In the genomic region with DNA sequence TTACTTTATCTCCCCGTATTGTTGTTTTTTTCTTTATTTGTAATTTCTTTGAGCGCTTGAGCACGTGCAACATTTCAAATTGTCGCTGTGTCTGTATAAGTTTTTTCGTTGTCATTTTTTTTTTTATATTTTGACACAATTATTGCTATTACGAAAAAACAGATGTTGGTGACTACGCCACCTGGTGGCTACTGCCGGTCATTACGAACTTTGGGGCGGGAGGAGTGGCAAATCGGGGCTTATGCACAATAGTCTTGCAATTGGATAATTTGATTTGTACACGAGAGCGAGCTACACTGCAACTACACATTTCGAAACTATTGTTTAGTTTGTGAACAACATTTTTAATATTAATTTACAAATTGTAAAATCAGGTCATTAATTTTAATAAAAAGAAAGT, we compare ENCODE assay signal across 4 fruit fly cellular contexts.
TF ChIP-seq lines count a peak whose summit lies in the region.

No protein-coding gene starts in this region.

- peak; percentile 44 to 62 for TF ChIP-seq CTCF in S2 (optimal IDR thresholded peaks at IDR 0.05; lab: Kevin White, UChicago)
- peak; percentile 73 for TF ChIP-seq CTCF in whole organism, embryonic (GFP tag; optimal IDR thresholded peaks at IDR 0.05; lab: Kevin White, UChicago)

TF ChIP-seq in whole organism, embryonic, 481 proteins besides CTCF, POLR2A, EP300 and RAD21:
- TF ChIP-seq Fer3 (tag; optimal IDR thresholded peaks at IDR 0.05; lab: Kevin White, UChicago): no peak
- peak; percentile 18 for TF ChIP-seq Sox102F (GFP tag; optimal IDR thresholded peaks at IDR 0.05; lab: Kevin White, UChicago)
- no peak for TF ChIP-seq Ptx1 (GFP tag; IDR thresholded peaks at IDR 0.05; lab: Robert Waterston, UW)
- TF ChIP-seq ind (GFP tag; optimal IDR thresholded peaks at IDR 0.05; lab: Kevin White, UChicago): no peak
- TF ChIP-seq CG11696 (GFP tag; IDR thresholded peaks at IDR 0.05; lab: Robert Waterston, UW): no peak
- TF ChIP-seq Oli (tag; optimal IDR thresholded peaks at IDR 0.05; lab: Kevin White, UChicago): no peak
- TF ChIP-seq gem (tag; optimal IDR thresholded peaks at IDR 0.05; lab: Kevin White, UChicago): peak; percentile 6
- TF ChIP-seq Myb (GFP tag; optimal IDR thresholded peaks at IDR 0.05; lab: Kevin White, UChicago): no peak
- no peak for TF ChIP-seq her (GFP tag; optimal IDR thresholded peaks at IDR 0.05; lab: Kevin White, UChicago)
- no peak for TF ChIP-seq pzg (GFP tag; optimal IDR thresholded peaks at IDR 0.05; lab: Kevin White, UChicago)
- no peak for TF ChIP-seq HLHmδ (GFP tag; optimal IDR thresholded peaks at IDR 0.05; lab: Kevin White, UChicago)
- TF ChIP-seq org-1 (GFP tag; optimal IDR thresholded peaks at IDR 0.05; lab: Kevin White, UChicago): no peak

TF ChIP-seq in whole organism, prepupa, 60 proteins besides CTCF, POLR2A, EP300 and RAD21:
- 0 out of 3 replicates have a peak, but pooled peaks have one; percentile 24 for TF ChIP-seq CG8119 (GFP tag; IDR thresholded peaks at IDR 0.05; lab: Robert Waterston, UW)
- TF ChIP-seq CG8632 (GFP tag; optimal IDR thresholded peaks at IDR 0.05; lab: Kevin White, UChicago): no peak
- no peak for TF ChIP-seq achi (GFP tag; optimal IDR thresholded peaks at IDR 0.05; lab: Kevin White, UChicago)
- TF ChIP-seq ss (GFP tag; optimal IDR thresholded peaks at IDR 0.05; lab: Kevin White, UChicago): no peak
- peak; percentile 47 for TF ChIP-seq Hr4 (GFP tag; optimal IDR thresholded peaks at IDR 0.05; lab: Kevin White, UChicago)

TF ChIP-seq in whole organism, pupa, 21 proteins besides CTCF, POLR2A, EP300 and RAD21:
- TF ChIP-seq CG15710 (tag; optimal IDR thresholded peaks at IDR 0.05; lab: Kevin White, UChicago) (no peak), CG4496 (GFP tag; IDR thresholded peaks at IDR 0.05; lab: Robert Waterston, UW) (0 out of 3 replicates have a peak, but pooled peaks have one; percentile 19)
TF ChIP-seq in whole organism, pupa: peak in this region for 1.
